Worm (Caenorhabditis elegans) whole organism, midembryonic: Measurements from ENCODE around the gene gipc-2.

Source experiments
- T22C8.4 ChIP-seq: fragments of 200-800 bp; sonication (Bioruptor generic); IDR thresholded peaks from 2 replicates; pipeline ENCODE4 v1.3.6; 2022; ENCODE audit warnings: missing genetic modification characterization, missing compliant biosample characterization
- cog-1 ChIP-seq: sonication (generic microtip); optimal IDR thresholded peaks from 2 replicates; lab custom pipeline; 2016; ENCODE audit warnings: missing genetic modification characterization, missing compliant biosample characterization
- flt-1 ChIP-seq: fragments of 200-800 bp; sonication (Bioruptor generic); IDR thresholded peaks from 2 replicates; pipeline ENCODE4 v1.3.6; 2022; ENCODE audit warnings: missing genetic modification characterization, missing compliant biosample characterization
- klf-2 ChIP-seq: fragments of 200-800 bp; sonication (Bioruptor generic); conservative IDR thresholded peaks from 2 replicates; pipeline ENCODE4 v1.3.6; 2022; ENCODE audit warnings: missing genetic modification reagents, missing genetic modification characterization, missing compliant biosample characterization
- med-1 ChIP-seq: sonication (generic microtip); optimal IDR thresholded peaks from 2 replicates; lab custom pipeline; 2017; ENCODE audit warnings: missing genetic modification characterization, mild to moderate bottlenecking, missing compliant biosample characterization, antibody characterized with exemption, missing genetic modification reagents; ENCODE audit not compliant: insufficient read depth
- ref-1 ChIP-seq: fragments of 200-800 bp; sonication (Bioruptor generic); conservative IDR thresholded peaks from 2 replicates; pipeline ENCODE4 v1.3.6; 2022; ENCODE audit warnings: missing genetic modification reagents, missing genetic modification characterization, missing compliant biosample characterization
- ztf-23 ChIP-seq: fragments of 200-800 bp; sonication (Bioruptor generic); IDR thresholded peaks from 2 replicates; pipeline ENCODE4 v1.3.6; 2022; ENCODE audit warnings: missing genetic modification reagents, missing genetic modification characterization, missing compliant biosample characterization
- ztf-29 ChIP-seq: fragments of 200-800 bp; sonication (Bioruptor generic); IDR thresholded peaks from 2 replicates; pipeline ENCODE4 v1.3.6; 2022; ENCODE audit warnings: missing genetic modification reagents, missing genetic modification characterization, missing compliant biosample characterization

- TF ChIP-seq klf-2 (GFP tag; lab: Robert Waterston, UW) (no peak), flt-1 (no peak), T22C8.4 (GFP tag; lab: Robert Waterston, UW) (no peak), cog-1 (no peak), ref-1 (GFP tag; lab: Robert Waterston, UW) (no peak), med-1 (GFP tag; lab: Kevin White, UChicago) (no peak), ztf-29 (GFP tag; lab: Robert Waterston, UW) (no peak), ztf-23 (GFP tag; lab: Robert Waterston, UW) (no peak)
Measured at ce11 chrIV:9989416-9989815, 38.0 kb downstream of the gipc-2 start.
